Fruit fly (Drosophila melanogaster) whole organism, adult: Measurements from ENCODE around the gene CG32713.

Experiments
- CG11617 ChIP-seq: fragments of 200-800 bp; sonication (Bioruptor generic); optimal IDR thresholded peaks from 2 replicates; lab custom pipeline; 2017; ENCODE audit warnings: mild to moderate bottlenecking, missing biosample characterization, missing genetic modification reagents, missing genetic modification characterization
- CG12768 ChIP-seq: fragments of 200-800 bp; sonication (Bioruptor generic); optimal IDR thresholded peaks from 2 replicates; lab custom pipeline; 2017; ENCODE audit warnings: missing biosample characterization, missing genetic modification characterization, mild to moderate bottlenecking, moderate library complexity, missing genetic modification reagents
- CG14711 ChIP-seq: fragments of 200-800 bp; sonication (Bioruptor generic); optimal IDR thresholded peaks from 2 replicates; lab custom pipeline; 2018; ENCODE audit warnings: missing biosample characterization, mild to moderate bottlenecking, missing genetic modification characterization, moderate library complexity
- CG1620 ChIP-seq: fragments of 200-800 bp; sonication (Bioruptor generic); optimal IDR thresholded peaks from 2 replicates; lab custom pipeline; 2016; ENCODE audit warnings: missing biosample characterization, missing genetic modification characterization
- CG33017 ChIP-seq: fragments of 200-800 bp; sonication (Bioruptor generic); optimal IDR thresholded peaks from 2 replicates; lab custom pipeline; 2018; ENCODE audit warnings: missing biosample characterization, mild to moderate bottlenecking, missing genetic modification characterization, moderate library complexity
- CG5204 ChIP-seq: fragments of 200-800 bp; sonication (Bioruptor generic); optimal IDR thresholded peaks from 2 replicates; lab custom pipeline; 2016; ENCODE audit warnings: missing biosample characterization, missing genetic modification characterization
- CG7045 ChIP-seq: fragments of 200-800 bp; sonication (Bioruptor generic); optimal IDR thresholded peaks from 2 replicates; lab custom pipeline; 2017; ENCODE audit warnings: missing biosample characterization, mild to moderate bottlenecking, missing genetic modification characterization
- CG7101 ChIP-seq: fragments of 200-800 bp; sonication (Bioruptor generic); optimal IDR thresholded peaks from 2 replicates; lab custom pipeline; 2018; ENCODE audit warnings: missing biosample characterization, mild to moderate bottlenecking, missing genetic modification characterization, moderate library complexity
- Clk ChIP-seq: fragments of 200-800 bp; sonication (Bioruptor generic); optimal IDR thresholded peaks from 2 replicates; lab custom pipeline; 2017; ENCODE audit warnings: missing biosample characterization, missing genetic modification characterization
- Crg-1 ChIP-seq: fragments of 200-800 bp; sonication (Bioruptor generic); optimal IDR thresholded peaks from 2 replicates; lab custom pipeline; 2016; ENCODE audit warnings: missing biosample characterization, missing genetic modification characterization
- Hr96 ChIP-seq: fragments of 200-800 bp; sonication (Bioruptor generic); optimal IDR thresholded peaks from 2 replicates; lab custom pipeline; 2016; ENCODE audit warnings: missing biosample characterization, missing genetic modification characterization
- Mnt ChIP-seq: fragments of 200-800 bp; sonication (Bioruptor generic); optimal IDR thresholded peaks from 2 replicates; lab custom pipeline; 2016; ENCODE audit warnings: missing biosample characterization, mild to moderate bottlenecking, missing genetic modification characterization
- bab1 ChIP-seq: fragments of 200-800 bp; sonication (Bioruptor generic); optimal IDR thresholded peaks from 3 replicates; lab custom pipeline; 2019; ENCODE audit warnings: missing biosample characterization, mild to moderate bottlenecking, missing genetic modification characterization, moderate library complexity
- cic ChIP-seq: fragments of 200-800 bp; sonication (Bioruptor generic); optimal IDR thresholded peaks from 2 replicates; lab custom pipeline; 2017; ENCODE audit warnings: missing biosample characterization, mild to moderate bottlenecking, missing genetic modification characterization, moderate library complexity
- cnc ChIP-seq, 2 experiments: fragments of >200 bp; optimal IDR thresholded peaks; 2 replicates each; lab custom pipeline; 2017
- kay ChIP-seq: fragments of 200-800 bp; sonication (Bioruptor generic); peaks from one replicate; lab custom pipeline; 2016; ENCODE audit warnings: missing biosample characterization, missing genetic modification characterization, borderline replicate concordance
- ovo ChIP-seq: fragments of 200-800 bp; sonication (Bioruptor generic); optimal IDR thresholded peaks from 2 replicates; lab custom pipeline; 2016; ENCODE audit warnings: missing biosample characterization, missing genetic modification characterization
- pad ChIP-seq: fragments of 200-800 bp; sonication (Bioruptor generic); optimal IDR thresholded peaks from 3 replicates; lab custom pipeline; 2017; ENCODE audit warnings: missing biosample characterization, missing genetic modification characterization, mild to moderate bottlenecking, moderate library complexity, missing genetic modification reagents
- tj ChIP-seq: fragments of 200-800 bp; sonication (Bioruptor generic); optimal IDR thresholded peaks from 3 replicates; lab custom pipeline; 2017; ENCODE audit warnings: missing biosample characterization, mild to moderate bottlenecking, missing genetic modification characterization, moderate library complexity
- toe ChIP-seq: fragments of 200-800 bp; sonication (Bioruptor generic); optimal IDR thresholded peaks from 2 replicates; lab custom pipeline; 2016; ENCODE audit warnings: missing biosample characterization, missing genetic modification characterization

Gene CG32713

DNA sequence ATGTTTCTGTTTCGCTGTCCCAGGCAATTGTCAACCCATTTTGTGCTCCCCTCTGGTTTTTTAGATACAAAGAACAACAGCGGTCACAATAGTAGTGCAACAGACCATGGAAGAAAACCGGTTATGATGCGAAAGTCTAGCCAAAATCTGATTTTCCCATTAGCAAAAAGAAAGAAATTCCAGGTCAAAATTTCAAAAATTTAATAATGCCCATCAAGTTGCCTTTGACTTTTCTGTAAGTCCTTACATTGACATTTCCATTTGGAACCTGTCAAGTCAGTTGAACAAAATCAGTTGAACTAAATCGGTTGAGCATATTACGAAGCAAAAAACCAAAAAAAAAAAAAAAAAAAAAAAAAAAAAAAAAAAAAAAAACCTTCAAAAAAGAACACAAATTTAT is 40.5 kb downstream of the CG32713 start:
- TF ChIP-seq CG33017 (tag; lab: Kevin White, UChicago): no peak
- peak; percentile 2 for TF ChIP-seq CG1620 (GFP tag; lab: Kevin White, UChicago)
- no peak for TF ChIP-seq cic
- TF ChIP-seq CG12768 (GFP tag; lab: Kevin White, UChicago): no peak
- no peak for TF ChIP-seq kay (GFP tag; lab: Kevin White, UChicago)
- no peak for TF ChIP-seq bab1

DNA sequence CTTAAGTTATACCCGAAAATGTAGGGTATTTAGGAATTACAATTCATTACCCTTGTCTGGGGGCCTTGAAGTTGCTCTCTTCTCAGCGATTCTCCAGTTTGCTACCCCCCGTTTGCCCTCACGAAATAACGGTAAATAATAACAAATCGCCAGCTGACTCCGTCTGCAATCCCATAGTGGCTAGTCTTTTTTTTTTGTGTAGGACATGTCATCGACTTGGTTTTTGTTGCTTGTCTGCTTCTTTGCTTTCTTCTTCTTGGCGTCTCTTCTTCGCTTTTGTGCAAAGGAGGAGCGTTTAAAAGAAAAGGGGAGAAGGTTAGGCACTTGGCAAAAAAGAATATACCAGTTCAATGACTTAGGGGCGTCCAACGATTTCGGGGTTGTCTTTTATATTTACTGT is 41.2 kb downstream of the CG32713 start:
- TF ChIP-seq pad (GFP tag; lab: Kevin White, UChicago) (peak; percentile 68), Crg-1 (GFP tag; lab: Kevin White, UChicago) (no peak), CG5204 (GFP tag; lab: Kevin White, UChicago) (no peak), CG1620 (GFP tag; lab: Kevin White, UChicago) (no peak), bab1 (no peak), ovo (GFP tag; lab: Kevin White, UChicago) (peak; percentile 20), Mnt (GFP tag; lab: Kevin White, UChicago) (no peak)

DNA sequence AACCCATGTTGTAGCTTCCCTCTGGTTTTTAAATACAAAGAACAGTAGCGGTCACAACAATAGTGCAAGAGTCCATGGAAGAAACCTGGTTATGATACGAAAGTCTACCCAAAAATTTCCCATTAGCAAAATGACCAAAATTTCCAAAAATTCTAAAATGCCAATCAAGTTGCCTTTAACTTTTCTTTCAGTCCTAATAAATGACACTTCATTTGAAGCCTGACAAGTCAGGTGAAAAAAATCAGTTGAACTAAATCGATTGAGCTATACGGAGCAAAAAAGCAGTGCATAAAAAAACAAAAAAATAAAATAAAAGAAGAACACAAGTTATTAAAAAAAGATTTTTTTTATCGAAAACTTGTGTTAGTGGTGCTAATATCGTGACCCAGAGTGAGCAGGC is 41.8 kb downstream of the CG32713 start:
- TF ChIP-seq bab1 (no peak), CG12768 (GFP tag; lab: Kevin White, UChicago) (no peak), CG14711 (tag; lab: Kevin White, UChicago) (no peak), cnc (optimal IDR thresholded peaks at IDR 0.05; lab: Kevin White, UChicago) (no peak), Clk (no peak), CG5204 (GFP tag; lab: Kevin White, UChicago) (no peak), tj (no peak), kay (GFP tag; lab: Kevin White, UChicago) (no peak), cic (no peak), CG7045 (no peak), CG11617 (GFP tag; lab: Kevin White, UChicago) (no peak), CG1620 (GFP tag; lab: Kevin White, UChicago) (no peak), toe (GFP tag; lab: Kevin White, UChicago) (no peak), pad (GFP tag; lab: Kevin White, UChicago) (no peak), CG7101 (tag; lab: Kevin White, UChicago) (no peak), Crg-1 (GFP tag; lab: Kevin White, UChicago) (no peak), Mnt (GFP tag; lab: Kevin White, UChicago) (no peak), Hr96 (GFP tag; lab: Kevin White, UChicago) (no peak), ovo (GFP tag; lab: Kevin White, UChicago) (no peak), CG33017 (tag; lab: Kevin White, UChicago) (no peak)

dm6 chrX:8414351-8414750 is 43.1 kb downstream of the CG32713 start:
- no peak for TF ChIP-seq toe (GFP tag; lab: Kevin White, UChicago)
- peak; percentile 45 for TF ChIP-seq bab1

DNA sequence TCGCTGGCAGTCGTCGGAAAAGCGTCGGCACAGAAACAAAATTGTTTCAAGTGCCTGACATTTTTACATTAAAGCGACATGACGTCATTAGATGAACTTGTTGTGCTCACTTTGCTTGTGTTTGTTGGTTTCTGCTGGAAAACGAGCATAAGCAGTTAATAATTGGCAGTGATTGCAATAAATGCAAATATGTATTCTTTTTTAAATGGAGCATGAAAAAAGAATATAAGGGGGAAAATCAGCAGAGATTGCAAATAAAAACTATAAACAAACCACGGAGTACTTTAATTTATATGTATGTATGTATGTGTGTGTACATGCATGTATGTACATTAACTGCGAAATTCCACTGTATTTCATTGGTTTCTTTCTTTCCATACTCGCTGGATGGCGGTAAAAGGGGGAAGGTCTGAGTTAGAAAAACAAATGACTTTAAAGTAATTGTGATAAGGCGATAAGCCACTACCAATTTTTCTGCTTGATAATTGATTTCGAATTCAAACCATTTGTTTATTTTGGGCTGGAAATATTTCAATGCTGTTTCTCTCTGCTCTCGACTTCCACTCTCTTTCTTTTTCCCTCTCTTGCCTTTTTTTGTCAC is 43.8 kb downstream of the CG32713 start:
- no peak for TF ChIP-seq Clk
- TF ChIP-seq CG5204 (GFP tag; lab: Kevin White, UChicago): no peak
- peak; percentile 13 for TF ChIP-seq bab1
- peak; percentile 34 for TF ChIP-seq kay (GFP tag; lab: Kevin White, UChicago)
- TF ChIP-seq CG12768 (GFP tag; lab: Kevin White, UChicago): no peak
- TF ChIP-seq cic: no peak
- TF ChIP-seq tj: peak; percentile 93

DNA sequence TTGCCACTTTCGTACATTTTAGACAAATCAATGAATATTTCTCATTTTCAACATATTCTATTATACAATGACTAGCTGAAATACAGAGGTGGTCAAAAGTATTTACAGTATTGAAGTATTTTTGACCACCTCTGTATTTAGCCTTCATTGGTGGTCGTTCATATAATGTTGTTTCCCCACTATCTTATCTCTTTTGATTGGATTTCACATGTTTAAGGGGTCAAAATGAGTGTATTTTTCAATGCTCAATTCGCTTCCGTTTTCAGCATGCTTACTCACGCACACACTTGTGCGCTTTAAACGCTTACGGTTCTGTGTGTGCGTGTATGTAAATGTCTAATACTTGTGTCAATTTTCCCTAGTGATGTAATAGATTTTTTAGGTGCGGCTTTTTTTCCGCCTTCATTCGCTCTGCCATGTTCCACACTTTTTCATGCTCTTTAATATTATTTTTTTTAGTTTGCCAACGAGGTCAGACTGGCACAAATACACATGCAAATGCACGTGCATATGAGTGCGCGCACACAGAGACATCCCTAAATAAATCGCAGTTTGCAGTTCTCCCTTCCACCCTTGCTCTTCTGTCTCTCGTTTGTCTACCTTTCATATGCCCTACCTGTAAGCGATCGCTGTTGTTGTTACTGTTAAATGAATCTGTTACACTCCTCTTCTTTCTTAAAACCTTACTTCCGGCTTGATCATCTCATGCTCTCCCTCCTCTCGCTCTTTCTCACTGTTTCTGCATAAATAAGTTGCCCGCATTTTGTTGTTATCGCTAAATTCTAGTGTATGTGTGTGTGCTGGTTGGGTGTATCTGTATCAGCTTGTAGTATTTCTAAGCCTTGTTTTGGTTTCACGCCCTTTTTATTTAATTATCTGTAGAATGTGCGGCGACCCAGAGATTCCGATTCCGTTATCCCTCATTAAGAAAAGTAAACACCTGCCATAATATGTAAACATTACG is 45.0 kb downstream of the CG32713 start:
- peak; percentile 79 for TF ChIP-seq tj
- peak; percentile 98 for TF ChIP-seq kay (GFP tag; lab: Kevin White, UChicago)
- no peak for TF ChIP-seq CG14711 (tag; lab: Kevin White, UChicago)
- TF ChIP-seq pad (GFP tag; lab: Kevin White, UChicago): peak; percentile 40
- no peak for TF ChIP-seq Hr96 (GFP tag; lab: Kevin White, UChicago)
- no peak for TF ChIP-seq CG11617 (GFP tag; lab: Kevin White, UChicago)
- TF ChIP-seq toe (GFP tag; lab: Kevin White, UChicago): no peak
- no peak for TF ChIP-seq Crg-1 (GFP tag; lab: Kevin White, UChicago)
- TF ChIP-seq CG7101 (tag; lab: Kevin White, UChicago): peak; percentile 15
- TF ChIP-seq cnc (optimal IDR thresholded peaks at IDR 0.05; lab: Kevin White, UChicago): no peak
- TF ChIP-seq CG33017 (tag; lab: Kevin White, UChicago): peak; percentile 7
- TF ChIP-seq ovo (GFP tag; lab: Kevin White, UChicago): peak; percentile 48
- no peak for TF ChIP-seq CG7045
- no peak for TF ChIP-seq CG5204 (GFP tag; lab: Kevin White, UChicago)
- TF ChIP-seq CG12768 (GFP tag; lab: Kevin White, UChicago): peak; percentile 6
- no peak for TF ChIP-seq Clk
- peak; percentile 64 for TF ChIP-seq Mnt (GFP tag; lab: Kevin White, UChicago)
- peak; percentile 41 for TF ChIP-seq CG1620 (GFP tag; lab: Kevin White, UChicago)
- TF ChIP-seq bab1: peak; percentile 57
- peak; percentile 74 for TF ChIP-seq cic
